Fruit fly (Drosophila melanogaster): ENCODE measurements around the gene fzy.

Gene fzy

dm6 chr2L:16352585-16353580 lies 42.1 kb downstream of the fzy start, which contains the start of the genes Hyls1, chif and CG4455:
TSS of gene Hyls1 (minus strand) at chr2L:16352628.
TSS of gene chif (minus strand) at chr2L:16352628.
TSS of gene CG4455 (plus strand) at chr2L:16352934.
- TF ChIP-seq CTCF (optimal IDR thresholded peaks at IDR 0.05) (peak in 1 of 2 experiments; percentile 11), CG8478 (optimal IDR thresholded peaks at IDR 0.05) (no peak)

dm6 chr2L:16353765-16354164 lies 43.0 kb downstream of the fzy start:
- no peak for TF ChIP-seq CG8478 (optimal IDR thresholded peaks at IDR 0.05)
- no peak for TF ChIP-seq CTCF (optimal IDR thresholded peaks at IDR 0.05)

DNA sequence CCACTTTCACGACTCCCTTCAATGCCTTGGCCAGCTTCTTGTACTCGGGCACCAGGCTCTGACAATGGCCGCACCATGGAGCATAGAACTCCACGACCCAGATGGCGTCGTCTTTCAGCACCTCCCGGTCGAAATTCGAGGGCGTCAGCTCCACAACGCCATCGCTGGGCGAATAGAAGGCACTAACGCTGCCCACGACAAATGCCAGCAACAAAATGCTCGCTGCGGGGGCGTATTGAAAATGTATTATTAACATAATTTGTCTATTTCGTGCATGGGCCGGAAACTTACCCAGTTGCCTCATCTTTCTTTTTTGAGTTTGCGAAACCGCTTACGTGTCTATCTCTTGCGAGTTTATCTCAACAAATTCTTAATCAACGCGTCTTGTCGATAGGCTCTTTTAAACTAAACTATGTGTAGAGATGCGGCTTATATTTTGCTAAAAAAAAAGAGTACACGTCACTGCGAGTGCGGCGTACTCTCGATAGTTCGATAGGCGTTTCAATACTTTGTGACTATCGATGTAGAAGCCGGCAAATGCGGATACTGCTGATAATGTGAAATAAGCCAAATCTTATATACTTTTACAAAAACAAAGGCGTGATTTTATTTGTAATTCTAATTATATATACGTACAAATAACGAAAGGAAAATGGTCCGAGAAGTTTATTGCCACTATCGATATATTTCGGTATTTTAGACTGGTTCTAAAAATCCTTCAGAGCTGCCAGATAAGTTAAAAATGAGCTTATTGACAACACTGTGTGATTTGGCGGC lies 45.7 kb downstream of the fzy start, which contains the start of gene CaBP1:
CaBP1 (minus strand) TSS at position 487 of the 777 bp plus-strand sequence.
- TF ChIP-seq CG8478 (optimal IDR thresholded peaks at IDR 0.05) (no peak), CTCF (optimal IDR thresholded peaks at IDR 0.05) (no peak)

dm6 chr2L:16357865-16358264 lies 47.1 kb downstream of the fzy start:
- TF ChIP-seq CTCF (optimal IDR thresholded peaks at IDR 0.05) = no peak
- no peak for TF ChIP-seq CG8478 (optimal IDR thresholded peaks at IDR 0.05)

Measured in S2 (cell line).